Worm (Caenorhabditis elegans) whole organism, young adult: ENCODE data around the gene C32D5.14.

Experiments used
- B0035.1 ChIP-seq: sonication (generic microtip); optimal IDR thresholded peaks from 2 replicates; lab custom pipeline; 2016; ENCODE audit warnings: missing genetic modification characterization, mild to moderate bottlenecking, missing compliant biosample characterization, missing genotype, missing genetic modification reagents
- D2030.7 ChIP-seq: fragments of 200-800 bp; sonication (Bioruptor generic); IDR thresholded peaks from 2 replicates; pipeline ENCODE4 v1.3.6; 2022; ENCODE audit warnings: missing genetic modification reagents, missing genetic modification characterization, missing compliant biosample characterization
- F10E7.11 ChIP-seq: sonication (generic microtip); optimal IDR thresholded peaks from 2 replicates; lab custom pipeline; 2017; ENCODE audit warnings: mild to moderate bottlenecking, missing genetic modification characterization, moderate library complexity, missing compliant biosample characterization
- F33H1.4 ChIP-seq: fragments of 200-800 bp; sonication (Bioruptor generic); IDR thresholded peaks from 2 replicates; pipeline ENCODE4 v1.3.6; 2022; ENCODE audit warnings: missing genetic modification reagents, missing genetic modification characterization, missing compliant biosample characterization
- F52B5.7 ChIP-seq: sonication (generic microtip); optimal IDR thresholded peaks from 2 replicates; lab custom pipeline; 2016; ENCODE audit warnings: mild to moderate bottlenecking, missing genetic modification characterization, missing compliant biosample characterization
- F55B11.4 ChIP-seq: sonication (generic microtip); optimal IDR thresholded peaks from 2 replicates; lab custom pipeline; 2016; ENCODE audit warnings: missing compliant biosample characterization, missing genetic modification characterization, borderline replicate concordance; ENCODE audit not compliant: insufficient read depth
- F57A8.1 ChIP-seq: fragments of 200-800 bp; sonication (Bioruptor generic); optimal IDR thresholded peaks from 2 replicates; lab custom pipeline; 2018; ENCODE audit warnings: mild to moderate bottlenecking, missing genetic modification characterization, moderate library complexity, missing compliant biosample characterization
- T07F8.4 ChIP-seq: sonication (generic microtip); optimal IDR thresholded peaks from 2 replicates; lab custom pipeline; 2016; ENCODE audit warnings: mild to moderate bottlenecking, missing genetic modification characterization, moderate library complexity, missing compliant biosample characterization
- T26A5.8 ChIP-seq: sonication (generic microtip); optimal IDR thresholded peaks from 2 replicates; lab custom pipeline; 2016; ENCODE audit warnings: missing genetic modification characterization, missing compliant biosample characterization
- Y79H2A.3 ChIP-seq: fragments of 200-800 bp; sonication (Bioruptor generic); conservative IDR thresholded peaks from 2 replicates; pipeline ENCODE4 v1.3.6; 2022; ENCODE audit warnings: missing genetic modification reagents, missing genetic modification characterization, missing compliant biosample characterization
- aptf-2 ChIP-seq: fragments of 200-800 bp; sonication (Bioruptor generic); conservative IDR thresholded peaks from 2 replicates; pipeline ENCODE4 v1.3.6; 2022; ENCODE audit warnings: missing genetic modification reagents, missing genetic modification characterization, missing compliant biosample characterization
- attf-3 ChIP-seq: fragments of 200-800 bp; sonication (Bioruptor generic); conservative IDR thresholded peaks from 2 replicates; pipeline ENCODE4 v1.3.6; 2022; ENCODE audit warnings: missing genetic modification reagents, missing genetic modification characterization, missing compliant biosample characterization
- attf-6 ChIP-seq: fragments of 200-800 bp; sonication (Bioruptor generic); IDR thresholded peaks from 2 replicates; pipeline ENCODE4 v1.3.6; 2022; ENCODE audit warnings: missing genetic modification reagents, missing genetic modification characterization, missing compliant biosample characterization
- bed-2 ChIP-seq: fragments of 200-800 bp; sonication (Bioruptor generic); IDR thresholded peaks from 2 replicates; pipeline ENCODE4 v1.3.6; 2022; ENCODE audit warnings: missing genetic modification reagents, missing genetic modification characterization, missing compliant biosample characterization
- ccch-3 ChIP-seq: fragments of 200-800 bp; sonication (Bioruptor generic); optimal IDR thresholded peaks from 2 replicates; lab custom pipeline; 2018; ENCODE audit warnings: mild to moderate bottlenecking, missing genetic modification characterization, missing compliant biosample characterization
- cebp-2 ChIP-seq: fragments of 200-800 bp; sonication (Bioruptor generic); IDR thresholded peaks from 2 replicates; pipeline ENCODE4 v1.3.6; 2022; ENCODE audit warnings: missing genetic modification characterization, missing compliant biosample characterization
- ceh-100 ChIP-seq: fragments of 200-800 bp; sonication (Bioruptor generic); IDR thresholded peaks from 2 replicates; pipeline ENCODE4 v1.3.6; 2022; ENCODE audit warnings: missing genetic modification reagents, missing genetic modification characterization, missing compliant biosample characterization
- ceh-79 ChIP-seq: sonication (generic microtip); optimal IDR thresholded peaks from 2 replicates; lab custom pipeline; 2017; ENCODE audit warnings: mild to moderate bottlenecking, missing genetic modification characterization, missing compliant biosample characterization
- ceh-91 ChIP-seq: fragments of 200-800 bp; sonication (Bioruptor generic); IDR thresholded peaks from 2 replicates; pipeline ENCODE4 v1.3.6; 2022; ENCODE audit warnings: missing genetic modification reagents, missing genetic modification characterization, missing compliant biosample characterization
- die-1 ChIP-seq: sonication (generic microtip); optimal IDR thresholded peaks from 2 replicates; lab custom pipeline; 2016; ENCODE audit warnings: missing genotype, mild to moderate bottlenecking, missing genetic modification characterization, missing compliant biosample characterization
- dox-1 ChIP-seq: fragments of 200-800 bp; sonication (Bioruptor generic); IDR thresholded peaks from 2 replicates; pipeline ENCODE4 v1.3.6; 2022; ENCODE audit warnings: missing genetic modification reagents, missing genetic modification characterization, missing compliant biosample characterization
- egrh-3 ChIP-seq: fragments of 200-800 bp; sonication (Bioruptor generic); IDR thresholded peaks from 2 replicates; pipeline ENCODE4 v1.3.6; 2022; ENCODE audit warnings: missing genetic modification reagents, missing genetic modification characterization, missing compliant biosample characterization
- ekl-4 ChIP-seq: fragments of 200-800 bp; sonication (Bioruptor generic); IDR thresholded peaks from 2 replicates; pipeline ENCODE4 v1.3.6; 2022; ENCODE audit warnings: missing genetic modification reagents, missing genetic modification characterization, missing compliant biosample characterization
- gei-17 ChIP-seq: fragments of 200-800 bp; sonication (Bioruptor generic); optimal IDR thresholded peaks from 2 replicates; lab custom pipeline; 2018; ENCODE audit warnings: mild to moderate bottlenecking, missing genetic modification characterization, missing compliant biosample characterization
- him-1 ChIP-seq: sonication (generic microtip); optimal IDR thresholded peaks from 2 replicates; lab custom pipeline; 2016; ENCODE audit warnings: missing genotype, missing genetic modification reagents, missing genetic modification characterization, missing compliant biosample characterization
- lin-35 ChIP-seq, 3 experiments: fragments of 150-350 bp in 2 of 3; sonication (generic microtip) in 1 of 3; optimal IDR thresholded peaks; 2 replicates each; lab custom pipeline; 2014 to 2018; ENCODE audit warnings: missing biosample characterization in 3 of 3, missing genetic modification characterization in 3 of 3, missing genetic modification reagents in 3 of 3
- lin-40 ChIP-seq: sonication (generic microtip); optimal IDR thresholded peaks from 2 replicates; lab custom pipeline; 2016; ENCODE audit warnings: missing genetic modification characterization, mild to moderate bottlenecking, missing compliant biosample characterization, missing genotype, missing genetic modification reagents
- madf-10 ChIP-seq: sonication (generic microtip); optimal IDR thresholded peaks from 2 replicates; lab custom pipeline; 2016; ENCODE audit warnings: mild to moderate bottlenecking, missing genetic modification characterization, missing compliant biosample characterization
- madf-3 ChIP-seq: fragments of 200-800 bp; sonication (Bioruptor generic); IDR thresholded peaks from 2 replicates; pipeline ENCODE4 v1.3.6; 2022; ENCODE audit warnings: missing genetic modification reagents, missing genetic modification characterization, missing compliant biosample characterization
- madf-8 ChIP-seq: fragments of 200-800 bp; sonication (Bioruptor generic); conservative IDR thresholded peaks from 2 replicates; pipeline ENCODE4 v1.3.6; 2022; ENCODE audit warnings: missing genetic modification reagents, missing genetic modification characterization, missing compliant biosample characterization
- mxl-1 ChIP-seq: sonication (generic microtip); optimal IDR thresholded peaks from 2 replicates; lab custom pipeline; 2016; ENCODE audit warnings: missing genetic modification characterization, missing compliant biosample characterization
- nfya-2 ChIP-seq: fragments of 200-800 bp; sonication (Bioruptor generic); IDR thresholded peaks from 2 replicates; pipeline ENCODE4 v1.3.6; 2022; ENCODE audit warnings: missing genetic modification reagents, missing genetic modification characterization, missing compliant biosample characterization
- nhr-27 ChIP-seq: fragments of 200-800 bp; sonication (Bioruptor generic); optimal IDR thresholded peaks from 2 replicates; lab custom pipeline; 2018; ENCODE audit warnings: mild to moderate bottlenecking, missing genetic modification characterization, moderate library complexity, missing compliant biosample characterization
- nhr-90 ChIP-seq: sonication (generic microtip); optimal IDR thresholded peaks from 2 replicates; lab custom pipeline; 2016; ENCODE audit warnings: missing genotype, mild to moderate bottlenecking, missing genetic modification characterization, missing compliant biosample characterization
- sea-2 ChIP-seq: fragments of 200-800 bp; sonication (Bioruptor generic); IDR thresholded peaks from 2 replicates; pipeline ENCODE4 v1.3.6; 2022; ENCODE audit warnings: missing genetic modification characterization, missing compliant biosample characterization
- snpc-1.1 ChIP-seq: sonication (generic microtip); optimal IDR thresholded peaks from 2 replicates; lab custom pipeline; 2017; ENCODE audit warnings: missing genetic modification characterization, mild to moderate bottlenecking, missing compliant biosample characterization, antibody characterized with exemption, moderate library complexity, missing genotype, missing genetic modification reagents; ENCODE audit not compliant: insufficient read depth
- snpc-3.4 ChIP-seq: sonication (generic microtip); optimal IDR thresholded peaks from 2 replicates; lab custom pipeline; 2017; ENCODE audit warnings: missing genetic modification characterization, mild to moderate bottlenecking, missing compliant biosample characterization, antibody characterized with exemption, moderate library complexity, missing genotype, missing genetic modification reagents
- snpc-4 ChIP-seq, 5 experiments: fragments of 150-350 bp in 1 of 5; sonication (generic microtip) in 4 of 5; optimal IDR thresholded peaks; 2 replicates each; lab custom pipeline; 2014 to 2018; ENCODE audit warnings: missing genetic modification characterization in 5 of 5, missing biosample characterization in 3 of 5, antibody characterized with exemption in 2 of 5, mild to moderate bottlenecking in 2 of 5, missing compliant biosample characterization in 2 of 5, missing genotype in 2 of 5, moderate library complexity in 2 of 5, missing genetic modification reagents in 1 of 5
- somi-1 ChIP-seq: fragments of 200-800 bp; sonication (Bioruptor generic); optimal IDR thresholded peaks from 2 replicates; lab custom pipeline; 2018; ENCODE audit warnings: mild to moderate bottlenecking, missing genetic modification characterization, missing compliant biosample characterization
- sptf-2 ChIP-seq: fragments of 200-800 bp; sonication (Bioruptor generic); optimal IDR thresholded peaks from 2 replicates; lab custom pipeline; 2018; ENCODE audit warnings: mild to moderate bottlenecking, missing genetic modification characterization, missing compliant biosample characterization
- tbp1 ChIP-seq: fragments of 200-800 bp; sonication (Bioruptor generic); optimal IDR thresholded peaks from 2 replicates; lab custom pipeline; 2018; ENCODE audit warnings: mild to moderate bottlenecking, missing genetic modification characterization, missing compliant biosample characterization
- tbx-9 ChIP-seq: sonication (generic microtip); optimal IDR thresholded peaks from 2 replicates; lab custom pipeline; 2016; ENCODE audit warnings: borderline replicate concordance, missing genetic modification characterization, inconsistent platforms, missing compliant biosample characterization
- unc-130 ChIP-seq: sonication (generic microtip); optimal IDR thresholded peaks from 2 replicates; lab custom pipeline; 2016; ENCODE audit warnings: missing genetic modification reagents, missing genetic modification characterization, missing compliant biosample characterization
- unc-62 ChIP-seq: fragments of 150-350 bp; optimal IDR thresholded peaks from 2 replicates; lab custom pipeline; 2014; ENCODE audit warnings: missing biosample characterization, missing genetic modification reagents, missing genetic modification characterization
- ztf-26 ChIP-seq: sonication (generic microtip); optimal IDR thresholded peaks from 2 replicates; lab custom pipeline; 2017; ENCODE audit warnings: missing genetic modification characterization, missing compliant biosample characterization
- ztf-28 ChIP-seq: fragments of 200-800 bp; sonication (Bioruptor generic); IDR thresholded peaks from 2 replicates; pipeline ENCODE4 v1.3.6; 2022; ENCODE audit warnings: missing genetic modification reagents, missing genetic modification characterization, missing compliant biosample characterization
- ztf-3 ChIP-seq: fragments of 200-800 bp; sonication (Bioruptor generic); optimal IDR thresholded peaks from 2 replicates; lab custom pipeline; 2018; ENCODE audit warnings: mild to moderate bottlenecking, missing genetic modification characterization, missing compliant biosample characterization
- ztf-6 ChIP-seq: fragments of 200-800 bp; sonication (Bioruptor generic); IDR thresholded peaks from 2 replicates; pipeline ENCODE4 v1.3.6; 2022; ENCODE audit warnings: missing genetic modification reagents, missing genetic modification characterization, missing compliant biosample characterization

The C32D5.14 gene

DNA sequence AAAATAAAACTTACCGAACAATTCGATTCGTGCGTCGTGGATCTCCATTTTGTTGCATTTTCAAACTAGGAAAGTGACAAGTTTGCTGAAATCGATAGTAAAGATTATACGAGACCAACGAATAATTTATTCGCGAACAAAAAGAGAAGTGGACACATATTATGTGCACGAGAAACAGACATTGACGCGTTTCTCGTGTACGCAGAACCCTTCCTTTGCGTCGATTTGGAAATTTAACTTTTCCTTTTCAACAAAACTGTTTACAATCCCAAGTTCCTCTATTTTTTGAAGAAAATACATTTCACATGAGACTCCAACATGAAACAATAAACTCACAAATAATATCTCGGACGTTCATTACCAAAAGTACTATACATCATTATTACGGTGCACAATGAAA is 25.5 kb downstream of the C32D5.14 start, which contains the start of gene K10B2.4 (continued):
- TF ChIP-seq snpc-3.4 (tag; lab: Kevin White, UChicago) (no peak), Y79H2A.3 (GFP tag; lab: Robert Waterston, UW) (no peak), B0035.1 (tag; lab: Kevin White, UChicago) (peak; percentile 56), F10E7.11 (tag; lab: Kevin White, UChicago) (no peak), madf-8 (GFP tag; lab: Robert Waterston, UW) (no peak), T07F8.4 (tag; lab: Kevin White, UChicago) (no peak), nfya-2 (GFP tag; lab: Robert Waterston, UW) (no peak), ztf-3 (GFP tag; lab: Kevin White, UChicago) (no peak), T26A5.8 (tag; lab: Kevin White, UChicago) (no peak), egrh-3 (GFP tag; lab: Robert Waterston, UW) (no peak), tbx-9 (tag; lab: Kevin White, UChicago) (no peak), snpc-1.1 (no peak), nhr-90 (no peak), madf-10 (no peak), ztf-28 (GFP tag; lab: Robert Waterston, UW) (no peak), sptf-2 (GFP tag; lab: Kevin White, UChicago) (no peak), somi-1 (GFP tag; lab: Kevin White, UChicago) (no peak), ceh-79 (tag; lab: Kevin White, UChicago) (no peak), dox-1 (GFP tag; lab: Robert Waterston, UW) (peak; percentile 64), ccch-3 (GFP tag; lab: Kevin White, UChicago) (no peak), ztf-26 (tag; lab: Kevin White, UChicago) (no peak), nhr-27 (no peak), attf-6 (GFP tag; lab: Robert Waterston, UW) (no peak), unc-62 (GFP tag; lab: Kevin White, UChicago) (no peak), attf-3 (GFP tag; lab: Robert Waterston, UW) (no peak), bed-2 (no peak), F55B11.4 (tag; lab: Kevin White, UChicago) (no peak), snpc-4 (GFP tag; optimal IDR thresholded peaks at IDR 0.05; lab: Kevin White, UChicago) (peak; percentile 0), snpc-4 (tag; optimal IDR thresholded peaks at IDR 0.05; lab: Kevin White, UChicago) (peak; percentile 22 to 42 (median 36)), die-1 (tag; lab: Kevin White, UChicago) (no peak), lin-40 (tag; lab: Kevin White, UChicago) (peak; percentile 47), F33H1.4 (GFP tag; lab: Robert Waterston, UW) (no peak), ceh-91 (GFP tag; lab: Robert Waterston, UW) (no peak), ekl-4 (GFP tag; lab: Robert Waterston, UW) (peak; percentile 73), F52B5.7 (tag; lab: Kevin White, UChicago) (no peak), mxl-1 (tag; lab: Kevin White, UChicago) (no peak), unc-130 (GFP tag; lab: Kevin White, UChicago) (no peak), lin-35 (GFP tag; optimal IDR thresholded peaks at IDR 0.05; lab: Kevin White, UChicago) (peak in 1 of 3 experiments; percentile 47), F57A8.1 (GFP tag; lab: Kevin White, UChicago) (no peak), sea-2 (GFP tag; lab: Robert Waterston, UW) (no peak), ceh-100 (GFP tag; lab: Robert Waterston, UW) (peak; percentile 34; the same call in 1 of the 2 replicates), cebp-2 (no peak), aptf-2 (GFP tag; lab: Robert Waterston, UW) (no peak), him-1 (tag; lab: Kevin White, UChicago) (no peak), ztf-6 (GFP tag; lab: Robert Waterston, UW) (no peak), tbp1 (GFP tag; lab: Kevin White, UChicago) (peak; percentile 11), D2030.7 (GFP tag; lab: Robert Waterston, UW) (peak; percentile 41; the same call in 1 of the 2 replicates), gei-17 (GFP tag; lab: Kevin White, UChicago) (no peak), madf-3 (GFP tag; lab: Robert Waterston, UW) (peak; percentile 74; the same call in 1 of the 2 replicates)
